Worm (Caenorhabditis elegans): ENCODE measurements around the gene T05G5.5.

T05G5.5 gene

DNA sequence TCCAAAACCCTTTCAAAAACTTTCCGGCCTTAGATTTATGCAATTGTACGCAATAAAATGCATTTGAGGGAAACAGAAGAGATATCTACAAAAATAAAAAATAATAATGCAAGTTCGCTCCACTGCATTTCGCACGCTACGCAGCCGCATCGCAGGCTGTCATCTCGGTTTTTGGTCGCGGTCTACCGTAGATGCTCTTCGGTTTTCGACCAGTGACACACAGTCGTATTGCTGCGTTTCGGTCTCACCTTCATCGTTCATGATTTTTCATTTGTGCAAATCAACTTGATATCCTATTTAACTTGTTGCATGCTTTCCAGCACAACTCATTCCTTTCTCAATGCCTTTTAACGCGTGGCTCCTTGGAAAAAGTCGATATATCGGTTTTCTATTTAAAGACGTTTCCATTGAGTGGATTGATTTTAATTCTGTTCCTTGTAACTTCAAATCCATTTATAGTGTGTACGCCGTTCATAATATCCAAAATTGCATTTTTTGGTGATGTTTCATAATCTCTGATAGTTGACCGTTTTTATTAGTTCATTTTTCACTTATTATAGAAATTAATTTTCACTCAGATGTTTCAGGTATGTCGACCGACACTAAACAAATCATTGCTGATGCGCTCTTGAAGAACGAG, 29.6 kb upstream of the T05G5.5 start, which contains the start of gene vha-1:
vha-1 (plus strand) TSS at position 590 of the 640 bp plus-strand sequence.
- TF ChIP-seq blmp-1 (tag; optimal IDR thresholded peaks at IDR 0.05; ENCODE audit: insufficient read depth) (peak; percentile 56), ZK546.5 (tag; optimal IDR thresholded peaks at IDR 0.05) (peak; percentile 42), Y55F3AM.14 (GFP tag; optimal IDR thresholded peaks at IDR 0.05) (no peak), snpc-4 (tag; optimal IDR thresholded peaks at IDR 0.05) (peak; percentile 53), ceh-16 (tag; optimal IDR thresholded peaks at IDR 0.05) (no peak), nhr-237 (tag; optimal IDR thresholded peaks at IDR 0.05) (no peak), sem-4 (tag; optimal IDR thresholded peaks at IDR 0.05) (no peak), unc-39 (tag; optimal IDR thresholded peaks at IDR 0.05) (no peak), skn-1 (tag; optimal IDR thresholded peaks at IDR 0.05) (no peak), mdl-1 (tag; optimal IDR thresholded peaks at IDR 0.05) (peak in 1 of 2 experiments; percentile 41), nhr-129 (tag; optimal IDR thresholded peaks at IDR 0.05) (peak; percentile 88), ztf-4 (tag; optimal IDR thresholded peaks at IDR 0.05) (peak; percentile 65), alr-1 (tag; optimal IDR thresholded peaks at IDR 0.05) (no peak), peb-1 (tag; optimal IDR thresholded peaks at IDR 0.05) (no peak), gmeb-1 (tag; optimal IDR thresholded peaks at IDR 0.05) (peak; percentile 79), aly-2 (tag; optimal IDR thresholded peaks at IDR 0.05) (no peak), C34F6.9 (tag; optimal IDR thresholded peaks at IDR 0.05) (peak; percentile 98), unc-55 (GFP tag; optimal IDR thresholded peaks at IDR 0.05) (peak; percentile 97), dmd-4 (tag; optimal IDR thresholded peaks at IDR 0.05) (no peak), elt-3 (tag; optimal IDR thresholded peaks at IDR 0.05) (no peak), ceh-82 (tag; optimal IDR thresholded peaks at IDR 0.05) (peak; percentile 55), nhr-11 (tag; optimal IDR thresholded peaks at IDR 0.05) (no peak), unc-62 (GFP tag; optimal IDR thresholded peaks at IDR 0.05) (no peak), zag-1 (tag; optimal IDR thresholded peaks at IDR 0.05) (peak; percentile 69), lin-13 (GFP tag; optimal IDR thresholded peaks at IDR 0.05) (peak; percentile 85), nhr-25 (tag; optimal IDR thresholded peaks at IDR 0.05) (peak; percentile 75), fos-1 (tag; optimal IDR thresholded peaks at IDR 0.05) (peak; percentile 99), F13H6.1 (tag; optimal IDR thresholded peaks at IDR 0.05) (peak; percentile 74), lin-11 (tag; optimal IDR thresholded peaks at IDR 0.05) (peak; percentile 67), ztf-1 (GFP tag; conservative IDR thresholded peaks at IDR 0.05) (no peak), mbf-1 (tag; optimal IDR thresholded peaks at IDR 0.05) (no peak), elt-1 (tag; optimal IDR thresholded peaks at IDR 0.05) (no peak), sma-3 (GFP tag; optimal IDR thresholded peaks at IDR 0.05) (peak; percentile 83), nhr-77 (tag; optimal IDR thresholded peaks at IDR 0.05) (no peak), nhr-10 (tag; optimal IDR thresholded peaks at IDR 0.05) (no peak), sma-9 (GFP tag; optimal IDR thresholded peaks at IDR 0.05) (peak; percentile 40), sma-9 (tag; optimal IDR thresholded peaks at IDR 0.05) (no peak), lsy-2 (tag; optimal IDR thresholded peaks at IDR 0.05) (peak; percentile 78 to 94), lin-39 (tag; optimal IDR thresholded peaks at IDR 0.05) (no peak), crh-2 (tag; optimal IDR thresholded peaks at IDR 0.05) (peak; percentile 95), nhr-21 (tag; optimal IDR thresholded peaks at IDR 0.05) (peak; percentile 81), ztf-11 (tag; optimal IDR thresholded peaks at IDR 0.05) (no peak), nhr-23 (tag; optimal IDR thresholded peaks at IDR 0.05) (no peak), egl-27 (tag; optimal IDR thresholded peaks at IDR 0.05) (peak; percentile 46), mab-5 (tag; optimal IDR thresholded peaks at IDR 0.05) (peak; percentile 43), R02D3.7 (tag; optimal IDR thresholded peaks at IDR 0.05) (peak; percentile 11), nhr-12 (tag; optimal IDR thresholded peaks at IDR 0.05) (no peak), ama-1 (optimal IDR thresholded peaks at IDR 0.05) (peak; percentile 78), nhr-6 (tag; optimal IDR thresholded peaks at IDR 0.05) (peak; percentile 39)
